ENCODE assay signal across 4 fruit fly cellular contexts in genomic region chrX:7737156-7737771, dm6.
TF ChIP-seq lines count a peak whose summit lies in the region.

No protein-coding gene starts in this region.

- no peak for TF ChIP-seq CTCF in whole organism, embryonic (GFP tag; optimal IDR thresholded peaks at IDR 0.05; lab: Kevin White, UChicago)

TF ChIP-seq in whole organism, adult, 20 proteins besides CTCF, POLR2A, EP300 and RAD21:
- TF ChIP-seq kay (GFP tag; lab: Kevin White, UChicago; ENCODE audit: borderline replicate concordance) (no peak), cic (GFP tag; optimal IDR thresholded peaks at IDR 0.05; lab: Kevin White, UChicago) (no peak), pad (GFP tag; optimal IDR thresholded peaks at IDR 0.05; lab: Kevin White, UChicago) (no peak), CG7101 (tag; optimal IDR thresholded peaks at IDR 0.05; lab: Kevin White, UChicago) (peak; percentile 20), tj (GFP tag; optimal IDR thresholded peaks at IDR 0.05; lab: Kevin White, UChicago) (no peak), CG1620 (GFP tag; optimal IDR thresholded peaks at IDR 0.05; lab: Kevin White, UChicago) (no peak), CG5204 (GFP tag; optimal IDR thresholded peaks at IDR 0.05; lab: Kevin White, UChicago) (no peak), CG33017 (tag; optimal IDR thresholded peaks at IDR 0.05; lab: Kevin White, UChicago) (no peak), cnc (optimal IDR thresholded peaks at IDR 0.05; lab: Kevin White, UChicago) (no peak), CG12768 (GFP tag; optimal IDR thresholded peaks at IDR 0.05; lab: Kevin White, UChicago) (no peak), CG14711 (tag; optimal IDR thresholded peaks at IDR 0.05; lab: Kevin White, UChicago) (peak; percentile 17), Clk (GFP tag; optimal IDR thresholded peaks at IDR 0.05; lab: Kevin White, UChicago) (no peak), ovo (GFP tag; optimal IDR thresholded peaks at IDR 0.05; lab: Kevin White, UChicago) (no peak), Crg-1 (GFP tag; optimal IDR thresholded peaks at IDR 0.05; lab: Kevin White, UChicago) (no peak), Mnt (GFP tag; optimal IDR thresholded peaks at IDR 0.05; lab: Kevin White, UChicago) (peak; percentile 54), toe (GFP tag; optimal IDR thresholded peaks at IDR 0.05; lab: Kevin White, UChicago) (no peak), bab1 (GFP tag; optimal IDR thresholded peaks at IDR 0.05; lab: Kevin White, UChicago) (peak; percentile 29), CG7045 (GFP tag; optimal IDR thresholded peaks at IDR 0.05; lab: Kevin White, UChicago) (no peak), CG11617 (GFP tag; optimal IDR thresholded peaks at IDR 0.05; lab: Kevin White, UChicago) (no peak), Hr96 (GFP tag; optimal IDR thresholded peaks at IDR 0.05; lab: Kevin White, UChicago) (no peak)

TF ChIP-seq in whole organism, embryonic, 481 proteins besides CTCF, POLR2A, EP300 and RAD21 (continues in another document):
- TF ChIP-seq Dp (GFP tag; optimal IDR thresholded peaks at IDR 0.05; lab: Kevin White, UChicago) (peak; percentile 90), CG17328 (GFP tag; IDR thresholded peaks at IDR 0.05; lab: Robert Waterston, UW) (no peak), Ets97D (GFP tag; optimal IDR thresholded peaks at IDR 0.05; lab: Kevin White, UChicago) (peak; percentile 32), CG11247 (GFP tag; IDR thresholded peaks at IDR 0.05; lab: Robert Waterston, UW) (no peak), stwl (tag; optimal IDR thresholded peaks at IDR 0.05; lab: Kevin White, UChicago) (peak; percentile 88), Rfx (GFP tag; IDR thresholded peaks at IDR 0.05; lab: Robert Waterston, UW) (peak; percentile 24; the same call in 1 of the 2 replicates), MBD-R2 (GFP tag; IDR thresholded peaks at IDR 0.05; lab: Robert Waterston, UW) (peak; percentile 57), gfzf (GFP tag; optimal IDR thresholded peaks at IDR 0.05; lab: Kevin White, UChicago) (peak; percentile 94), crp (GFP tag; optimal IDR thresholded peaks at IDR 0.05; lab: Kevin White, UChicago) (no peak), exex (tag; optimal IDR thresholded peaks at IDR 0.05; lab: Kevin White, UChicago) (no peak), bigmax (GFP tag; optimal IDR thresholded peaks at IDR 0.05; lab: Kevin White, UChicago) (peak; percentile 80), CG1233 (GFP tag; optimal IDR thresholded peaks at IDR 0.05; lab: Kevin White, UChicago) (no peak), CG1602 (GFP tag; optimal IDR thresholded peaks at IDR 0.05; lab: Kevin White, UChicago) (no peak), CG17802 (tag; optimal IDR thresholded peaks at IDR 0.05; lab: Kevin White, UChicago) (no peak), CG8478 (optimal IDR thresholded peaks at IDR 0.05; lab: Kevin White, UChicago) (no peak), Med (GFP tag; lab: Kevin White, UChicago) (peak; percentile 81), CG12659 (GFP tag; optimal IDR thresholded peaks at IDR 0.05; lab: Kevin White, UChicago) (peak; percentile 29), Nf-YA (GFP tag; IDR thresholded peaks at IDR 0.05; lab: Robert Waterston, UW) (no peak), B-H2 (GFP tag; optimal IDR thresholded peaks at IDR 0.05; lab: Kevin White, UChicago) (peak; percentile 1), CG33213 (GFP tag; optimal IDR thresholded peaks at IDR 0.05; lab: Kevin White, UChicago) (peak; percentile 26), CG5953 (GFP tag; IDR thresholded peaks at IDR 0.05; lab: Robert Waterston, UW) (no peak), Ets65A (GFP tag; lab: Kevin White, UChicago) (peak; percentile 25), CG2712 (tag; optimal IDR thresholded peaks at IDR 0.05; lab: Kevin White, UChicago) (peak; percentile 6), kni (GFP tag; optimal IDR thresholded peaks at IDR 0.05; lab: Kevin White, UChicago) (no peak), CG17186 (GFP tag; optimal IDR thresholded peaks at IDR 0.05; lab: Kevin White, UChicago) (peak; percentile 18)

TF ChIP-seq in whole organism, prepupa, 60 proteins besides CTCF, POLR2A, EP300 and RAD21:
- TF ChIP-seq eg (GFP tag; IDR thresholded peaks at IDR 0.05; lab: Robert Waterston, UW) (no peak), Hr38 (GFP tag; optimal IDR thresholded peaks at IDR 0.05; lab: Kevin White, UChicago) (no peak), Sox15 (GFP tag; optimal IDR thresholded peaks at IDR 0.05; lab: Kevin White, UChicago) (no peak), vri (GFP tag; optimal IDR thresholded peaks at IDR 0.05; lab: Kevin White, UChicago) (peak; percentile 46), pdm3 (GFP tag; optimal IDR thresholded peaks at IDR 0.05; lab: Kevin White, UChicago) (no peak), CG1621 (tag; optimal IDR thresholded peaks at IDR 0.05; lab: Kevin White, UChicago) (peak; percentile 7), net (GFP tag; optimal IDR thresholded peaks at IDR 0.05; lab: Kevin White, UChicago) (no peak), Eip75B (GFP tag; optimal IDR thresholded peaks at IDR 0.05; lab: Kevin White, UChicago) (no peak), svp (GFP tag; lab: Kevin White, UChicago) (peak; percentile 87), Hr39 (GFP tag; optimal IDR thresholded peaks at IDR 0.05; lab: Kevin White, UChicago) (no peak)

TF ChIP-seq in whole organism, wandering third instar larva, 38 proteins besides CTCF, POLR2A, EP300 and RAD21:
- TF ChIP-seq rgr (GFP tag; optimal IDR thresholded peaks at IDR 0.05; lab: Kevin White, UChicago) (no peak), Rel (GFP tag; optimal IDR thresholded peaks at IDR 0.05; lab: Kevin White, UChicago) (no peak), Rel (tag; optimal IDR thresholded peaks at IDR 0.05; lab: Kevin White, UChicago) (peak; percentile 9)
